Fruit fly (Drosophila melanogaster): ENCODE results near the gene CG17325.

Gene CG17325

dm6 chr2L:18805637-18806403, 6.6 kb upstream of the CG17325 start (continued):
- no peak for TF ChIP-seq CG11902 (GFP tag; optimal IDR thresholded peaks at IDR 0.05)
- TF ChIP-seq CG16779 (tag; optimal IDR thresholded peaks at IDR 0.05), result no peak
- TF ChIP-seq CG8119 (GFP tag; IDR thresholded peaks at IDR 0.05), result no peak
- TF ChIP-seq CG8632 (GFP tag; optimal IDR thresholded peaks at IDR 0.05), result peak; percentile 19
- peak; percentile 32 for TF ChIP-seq CG8319 (GFP tag; optimal IDR thresholded peaks at IDR 0.05)
- TF ChIP-seq spab (GFP tag; optimal IDR thresholded peaks at IDR 0.05), result peak; percentile 15
- TF ChIP-seq Eip78C (GFP tag), result peak; percentile 75
- TF ChIP-seq CG32006 (GFP tag; optimal IDR thresholded peaks at IDR 0.05), result no peak
- TF ChIP-seq vri (GFP tag; optimal IDR thresholded peaks at IDR 0.05), result peak; percentile 37
- TF ChIP-seq topi (GFP tag; optimal IDR thresholded peaks at IDR 0.05), result peak; percentile 62
- TF ChIP-seq Smox (GFP tag; optimal IDR thresholded peaks at IDR 0.05), result peak; percentile 64
- no peak for TF ChIP-seq CG9139 (GFP tag; optimal IDR thresholded peaks at IDR 0.05)
- TF ChIP-seq CG31627 (GFP tag; optimal IDR thresholded peaks at IDR 0.05), result peak; percentile 52
- no peak for TF ChIP-seq CG7368 (GFP tag; optimal IDR thresholded peaks at IDR 0.05)
- TF ChIP-seq lz (GFP tag; optimal IDR thresholded peaks at IDR 0.05), result peak; percentile 52
- peak; percentile 41 for TF ChIP-seq Ets21C (GFP tag; optimal IDR thresholded peaks at IDR 0.05)
- TF ChIP-seq Ets96B (tag; optimal IDR thresholded peaks at IDR 0.05), result peak; percentile 22
- peak; percentile 25 for TF ChIP-seq achi (GFP tag; optimal IDR thresholded peaks at IDR 0.05)
- TF ChIP-seq CG6792 (GFP tag; optimal IDR thresholded peaks at IDR 0.05), result peak; percentile 39

- TF ChIP-seq fd85E (GFP tag; optimal IDR thresholded peaks at IDR 0.05) (no peak), CG9139 (GFP tag; optimal IDR thresholded peaks at IDR 0.05) (no peak), Eip75B (GFP tag; optimal IDR thresholded peaks at IDR 0.05) (no peak), Sox15 (GFP tag; optimal IDR thresholded peaks at IDR 0.05) (no peak), achi (GFP tag; optimal IDR thresholded peaks at IDR 0.05) (no peak), OdsH (GFP tag; optimal IDR thresholded peaks at IDR 0.05) (no peak), fd59A (GFP tag; optimal IDR thresholded peaks at IDR 0.05) (no peak)
Measured at dm6 chr2L:18808754-18809329, 3.6 kb upstream of the CG17325 start.

- TF ChIP-seq CG32006 (GFP tag; optimal IDR thresholded peaks at IDR 0.05), result no peak
- TF ChIP-seq cyc (GFP tag; optimal IDR thresholded peaks at IDR 0.05), result no peak
- TF ChIP-seq Smox (GFP tag; optimal IDR thresholded peaks at IDR 0.05), result no peak
- TF ChIP-seq CG1621 (tag; optimal IDR thresholded peaks at IDR 0.05), result no peak
- TF ChIP-seq svp (GFP tag), result no peak
Measured at dm6 chr2L:18809486-18809885, 3.0 kb upstream of the CG17325 start.

- TF ChIP-seq CG11902 (GFP tag; optimal IDR thresholded peaks at IDR 0.05), result peak; percentile 30
- no peak for TF ChIP-seq salr (GFP tag; optimal IDR thresholded peaks at IDR 0.05)
- TF ChIP-seq Hr4 (GFP tag; optimal IDR thresholded peaks at IDR 0.05), result no peak
- no peak for TF ChIP-seq vri (GFP tag; optimal IDR thresholded peaks at IDR 0.05)
- no peak for TF ChIP-seq CG6854 (GFP tag; optimal IDR thresholded peaks at IDR 0.05)
- peak; percentile 12 for TF ChIP-seq spab (GFP tag; optimal IDR thresholded peaks at IDR 0.05)
- TF ChIP-seq Smox (GFP tag; optimal IDR thresholded peaks at IDR 0.05), result peak; percentile 16
- TF ChIP-seq CG3919 (GFP tag; optimal IDR thresholded peaks at IDR 0.05), result no peak
- no peak for TF ChIP-seq Blimp-1 (GFP tag; optimal IDR thresholded peaks at IDR 0.05)
- no peak for TF ChIP-seq Sox102F (GFP tag; optimal IDR thresholded peaks at IDR 0.05)
- no peak for TF ChIP-seq CG31627 (GFP tag; optimal IDR thresholded peaks at IDR 0.05)
- TF ChIP-seq CG8119 (GFP tag; IDR thresholded peaks at IDR 0.05), result no peak
- no peak for TF ChIP-seq eg (GFP tag; IDR thresholded peaks at IDR 0.05)
- TF ChIP-seq CG8632 (GFP tag; optimal IDR thresholded peaks at IDR 0.05), result peak; percentile 50
- no peak for TF ChIP-seq CG15336 (GFP tag; IDR thresholded peaks at IDR 0.05)
- TF ChIP-seq Hr38 (GFP tag; optimal IDR thresholded peaks at IDR 0.05), result no peak
- peak in 1 of 2 experiments; percentile 43 for TF ChIP-seq ss (GFP tag; optimal IDR thresholded peaks at IDR 0.05)
- peak; percentile 9 for TF ChIP-seq acj6 (GFP tag; optimal IDR thresholded peaks at IDR 0.05)
- peak; percentile 38 for TF ChIP-seq Ets96B (tag; optimal IDR thresholded peaks at IDR 0.05)
- TF ChIP-seq CG34406 (GFP tag; optimal IDR thresholded peaks at IDR 0.05), result peak; percentile 48
- peak; percentile 17 for TF ChIP-seq topi (GFP tag; optimal IDR thresholded peaks at IDR 0.05)
- no peak for TF ChIP-seq CG7368 (GFP tag; optimal IDR thresholded peaks at IDR 0.05)
- no peak for TF ChIP-seq fkh (GFP tag; optimal IDR thresholded peaks at IDR 0.05)
- peak; percentile 40 for TF ChIP-seq CG3032 (tag; optimal IDR thresholded peaks at IDR 0.05)
- TF ChIP-seq pdm3 (GFP tag; optimal IDR thresholded peaks at IDR 0.05), result no peak
- no peak for TF ChIP-seq Sox14 (GFP tag; optimal IDR thresholded peaks at IDR 0.05)
Measured at dm6 chr2L:18810960-18811642, 1.3 kb upstream of the CG17325 start, which contains the start of the genes CG10570 and CG42502. Gene CG10570 (minus strand): TSS chr2L:18811252. Gene CG42502 (minus strand): TSS chr2L:18811252.

Measured in whole organism, prepupa.